Worm (Caenorhabditis elegans) whole organism, young adult: ENCODE data around the gene srj-26.

Experiments
- B0019.2 ChIP-seq: fragments of 200-800 bp; sonication (Bioruptor generic); conservative IDR thresholded peaks from 2 replicates; pipeline ENCODE4 v1.3.6; 2022; ENCODE audit warnings: missing genetic modification reagents, missing genetic modification characterization, missing compliant biosample characterization
- cebp-2 ChIP-seq: fragments of 200-800 bp; sonication (Bioruptor generic); IDR thresholded peaks from 2 replicates; pipeline ENCODE4 v1.3.6; 2022; ENCODE audit warnings: missing genetic modification characterization, missing compliant biosample characterization
- mel-28 ChIP-seq: sonication (generic microtip); optimal IDR thresholded peaks from 2 replicates; lab custom pipeline; 2016; ENCODE audit warnings: borderline replicate concordance, mild to moderate bottlenecking, missing genetic modification characterization, missing compliant biosample characterization
- nhr-80 ChIP-seq: sonication (generic microtip); optimal IDR thresholded peaks from 2 replicates; lab custom pipeline; 2016; ENCODE audit warnings: missing genetic modification characterization, missing compliant biosample characterization

DNA sequence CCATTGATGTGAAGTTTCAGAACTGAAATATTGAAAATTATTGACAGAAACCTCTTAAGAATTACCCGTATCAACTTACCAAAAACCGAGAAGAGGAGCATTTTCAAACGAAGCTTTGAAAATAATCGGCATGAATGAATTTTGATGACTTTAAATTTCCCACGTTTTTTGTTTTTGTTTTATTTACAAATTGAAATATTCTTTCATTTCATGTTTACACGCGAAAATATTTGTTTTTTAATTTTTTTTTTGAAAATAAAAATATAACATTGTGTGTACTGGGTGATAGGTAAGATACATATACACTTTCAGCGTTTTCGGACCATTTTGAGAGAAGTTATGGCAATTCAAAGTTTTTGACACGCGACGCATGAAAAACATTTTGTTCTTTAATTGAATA lies 25.2 kb upstream of the srj-26 start, which contains the start of gene Y51A2B.9:
- TF ChIP-seq B0019.2 (GFP tag; lab: Robert Waterston, UW): no peak
- TF ChIP-seq nhr-80 (tag; lab: Kevin White, UChicago): no peak
- TF ChIP-seq cebp-2 (GFP tag; lab: Robert Waterston, UW): no peak
- no peak for TF ChIP-seq mel-28 (tag; lab: Kevin White, UChicago)
